Fruit fly (Drosophila melanogaster) whole organism, embryonic: ENCODE data around the gene CG31174.

Experiments used
- Ada2b ChIP-seq: fragments of 200-800 bp; sonication (Bioruptor generic); IDR thresholded peaks from 2 replicates; pipeline ENCODE4 v1.3.6; 2022; ENCODE audit warnings: missing biosample characterization, missing genetic modification characterization
- BEAF-32 ChIP-seq: fragments of 200-800 bp; sonication (Bioruptor generic); optimal IDR thresholded peaks from 3 replicates; lab custom pipeline; 2017; ENCODE audit warnings: missing biosample characterization, missing genetic modification characterization, mild to moderate bottlenecking, moderate library complexity, missing genetic modification reagents
- Bdp1 ChIP-seq: fragments of 200-800 bp; sonication (Bioruptor generic); optimal IDR thresholded peaks from 3 replicates; lab custom pipeline; 2016; ENCODE audit warnings: missing biosample characterization, missing genetic modification characterization
- BtbVII ChIP-seq: fragments of 200-800 bp; sonication (Bioruptor generic); optimal IDR thresholded peaks from 3 replicates; lab custom pipeline; 2017; ENCODE audit warnings: missing biosample characterization, mild to moderate bottlenecking, missing genetic modification characterization
- CG10147 ChIP-seq: fragments of 200-800 bp; sonication (Bioruptor generic); optimal IDR thresholded peaks from 2 replicates; lab custom pipeline; 2019; ENCODE audit warnings: missing biosample characterization, mild to moderate bottlenecking, missing genetic modification characterization, moderate library complexity
- CG12104 ChIP-seq: fragments of 200-800 bp; sonication (Bioruptor generic); optimal IDR thresholded peaks from 3 replicates; lab custom pipeline; 2016; ENCODE audit warnings: missing biosample characterization, missing genetic modification characterization
- CG12236 ChIP-seq: fragments of 200-800 bp; sonication (Bioruptor generic); optimal IDR thresholded peaks from 2 replicates; lab custom pipeline; 2016; ENCODE audit warnings: missing biosample characterization, missing genetic modification characterization
- CG14441 ChIP-seq: fragments of 200-800 bp; sonication (Bioruptor generic); IDR thresholded peaks from 2 replicates; pipeline ENCODE4 v1.3.6; 2022; ENCODE audit warnings: missing biosample characterization, missing genetic modification characterization
- CG15011 ChIP-seq: fragments of 200-800 bp; sonication (Bioruptor generic); optimal IDR thresholded peaks from 3 replicates; lab custom pipeline; 2018; ENCODE audit warnings: missing biosample characterization, mild to moderate bottlenecking, missing genetic modification characterization
- CG15696 ChIP-seq: fragments of 200-800 bp; sonication (Bioruptor generic); optimal IDR thresholded peaks from 2 replicates; lab custom pipeline; 2019; ENCODE audit warnings: missing biosample characterization, mild to moderate bottlenecking, missing genetic modification characterization, moderate library complexity
- CG16863 ChIP-seq: fragments of 200-800 bp; sonication (Bioruptor generic); optimal IDR thresholded peaks from 3 replicates; lab custom pipeline; 2016; ENCODE audit warnings: missing biosample characterization, missing genetic modification characterization
- CG18599 ChIP-seq: fragments of 200-800 bp; sonication (Bioruptor generic); optimal IDR thresholded peaks from 3 replicates; lab custom pipeline; 2017; ENCODE audit warnings: missing biosample characterization, missing genetic modification characterization, mild to moderate bottlenecking, moderate library complexity, missing genetic modification reagents
- CG18619 ChIP-seq: fragments of 200-800 bp; sonication (Bioruptor generic); optimal IDR thresholded peaks from 3 replicates; lab custom pipeline; 2017; ENCODE audit warnings: missing biosample characterization, mild to moderate bottlenecking, missing genetic modification characterization
- CG2116 ChIP-seq: fragments of 200-800 bp; sonication (Bioruptor generic); optimal IDR thresholded peaks from 3 replicates; lab custom pipeline; 2018; ENCODE audit warnings: missing biosample characterization, mild to moderate bottlenecking, missing genetic modification characterization
- CG31388 ChIP-seq: fragments of 200-800 bp; sonication (Bioruptor generic); optimal IDR thresholded peaks from 2 replicates; lab custom pipeline; 2016; ENCODE audit warnings: missing biosample characterization, missing genetic modification characterization
- CG32772 ChIP-seq: fragments of 200-800 bp; sonication (Bioruptor generic); IDR thresholded peaks from 2 replicates; pipeline ENCODE4 v1.3.6; 2022; ENCODE audit warnings: missing biosample characterization, missing genetic modification characterization
- CG4282 ChIP-seq: fragments of 200-800 bp; sonication (Bioruptor generic); optimal IDR thresholded peaks from 2 replicates; lab custom pipeline; 2016; ENCODE audit warnings: missing biosample characterization, missing genetic modification characterization
- CG4707 ChIP-seq: fragments of 200-800 bp; sonication (Bioruptor generic); optimal IDR thresholded peaks from 2 replicates; lab custom pipeline; 2018; ENCODE audit warnings: missing biosample characterization, mild to moderate bottlenecking, missing genetic modification characterization, moderate library complexity
- CG7271 ChIP-seq: fragments of 200-800 bp; sonication (Bioruptor generic); optimal IDR thresholded peaks from 2 replicates; lab custom pipeline; 2018; ENCODE audit warnings: missing biosample characterization, mild to moderate bottlenecking, missing genetic modification characterization, moderate library complexity
- CG9797 ChIP-seq: fragments of 200-800 bp; sonication (Bioruptor generic); optimal IDR thresholded peaks from 3 replicates; lab custom pipeline; 2018; ENCODE audit warnings: missing biosample characterization, mild to moderate bottlenecking, missing genetic modification characterization
- CoRest ChIP-seq: fragments of 200-800 bp; sonication (Bioruptor generic); optimal IDR thresholded peaks from 3 replicates; lab custom pipeline; 2018; ENCODE audit warnings: missing biosample characterization, mild to moderate bottlenecking, missing genetic modification characterization, moderate library complexity
- D ChIP-seq, 2 experiments: fragments of 200-800 bp in 1 of 2; fragments of >200 bp in 1 of 2; sonication (Bioruptor generic) in 1 of 2; optimal IDR thresholded peaks; 2 replicates in 1 of 2; 3 replicates in 1 of 2; lab custom pipeline; 2017; ENCODE audit warnings: mild to moderate bottlenecking in 1 of 2, missing biosample characterization in 1 of 2, missing genetic modification characterization in 1 of 2, missing genetic modification reagents in 1 of 2
- Deaf1 ChIP-seq: fragments of 200-800 bp; optimal IDR thresholded peaks from 3 replicates; lab custom pipeline; 2019; ENCODE audit warnings: missing biosample characterization, mild to moderate bottlenecking, missing genetic modification characterization, moderate library complexity
- Fer2 ChIP-seq: fragments of 200-800 bp; sonication (Bioruptor generic); optimal IDR thresholded peaks from 2 replicates; lab custom pipeline; 2018; ENCODE audit warnings: missing biosample characterization, mild to moderate bottlenecking, missing genetic modification characterization, moderate library complexity
- Gug ChIP-seq: fragments of 200-800 bp; sonication (Bioruptor generic); IDR thresholded peaks from 4 replicates; pipeline ENCODE4 v1.3.6; 2022; ENCODE audit warnings: missing biosample characterization, missing genetic modification characterization
- HLH54F ChIP-seq: fragments of 200-800 bp; sonication (Bioruptor generic); optimal IDR thresholded peaks from 3 replicates; lab custom pipeline; 2016; ENCODE audit warnings: missing biosample characterization, missing genetic modification characterization
- Hmx ChIP-seq: fragments of 200-800 bp; sonication (Bioruptor generic); optimal IDR thresholded peaks from 2 replicates; lab custom pipeline; 2016; ENCODE audit warnings: missing biosample characterization, missing genetic modification characterization
- Hr39 ChIP-seq: fragments of >200 bp; optimal IDR thresholded peaks from 2 replicates; lab custom pipeline; 2017
- Myb ChIP-seq: fragments of 200-800 bp; sonication (Bioruptor generic); optimal IDR thresholded peaks from 2 replicates; lab custom pipeline; 2016; ENCODE audit warnings: missing biosample characterization, missing genetic modification characterization
- Neu2 ChIP-seq: fragments of 200-800 bp; sonication (Bioruptor generic); optimal IDR thresholded peaks from 3 replicates; lab custom pipeline; 2016; ENCODE audit warnings: missing biosample characterization, missing genetic modification characterization, borderline replicate concordance
- Pdp1 ChIP-seq, 2 experiments: fragments of 200-800 bp; sonication (Bioruptor generic); optimal IDR thresholded peaks; 3 replicates each; lab custom pipeline; 2016; ENCODE audit warnings: missing biosample characterization in 2 of 2, missing genetic modification characterization in 2 of 2, mild to moderate bottlenecking in 1 of 2, moderate library complexity in 1 of 2
- Sox102F ChIP-seq: fragments of 200-800 bp; sonication (Bioruptor generic); optimal IDR thresholded peaks from 2 replicates; lab custom pipeline; 2018; ENCODE audit warnings: missing biosample characterization, mild to moderate bottlenecking, missing genetic modification characterization, moderate library complexity
- Sry-β ChIP-seq: fragments of 200-800 bp; sonication (Bioruptor generic); optimal IDR thresholded peaks from 2 replicates; lab custom pipeline; 2018; ENCODE audit warnings: missing biosample characterization, mild to moderate bottlenecking, missing genetic modification characterization, moderate library complexity
- cato ChIP-seq: fragments of 200-800 bp; sonication (Bioruptor generic); optimal IDR thresholded peaks from 2 replicates; lab custom pipeline; 2016; ENCODE audit warnings: missing biosample characterization, missing genetic modification characterization, borderline replicate concordance
- cg ChIP-seq: fragments of 200-800 bp; sonication (Bioruptor generic); optimal IDR thresholded peaks from 3 replicates; lab custom pipeline; 2019; ENCODE audit warnings: missing biosample characterization, mild to moderate bottlenecking, missing genetic modification characterization, moderate library complexity
- corto ChIP-seq: fragments of 200-800 bp; sonication (Bioruptor generic); optimal IDR thresholded peaks from 2 replicates; lab custom pipeline; 2016; ENCODE audit warnings: missing biosample characterization, mild to moderate bottlenecking, missing genetic modification characterization, moderate library complexity
- dm ChIP-seq: fragments of 200-800 bp; sonication (Bioruptor generic); optimal IDR thresholded peaks from 3 replicates; lab custom pipeline; 2016; ENCODE audit warnings: missing biosample characterization, missing genetic modification characterization
- ems ChIP-seq: fragments of 200-800 bp; sonication (Bioruptor generic); optimal IDR thresholded peaks from 3 replicates; lab custom pipeline; 2016; ENCODE audit warnings: missing biosample characterization, missing genetic modification characterization
- klu ChIP-seq: fragments of 200-800 bp; sonication (Bioruptor generic); IDR thresholded peaks from 2 replicates; pipeline ENCODE4 v1.3.6; 2022; ENCODE audit warnings: missing biosample characterization, missing genetic modification characterization
- knrl ChIP-seq: fragments of 200-800 bp; sonication (Bioruptor generic); IDR thresholded peaks from 3 replicates; pipeline ENCODE4 v1.3.6; 2022; ENCODE audit warnings: missing biosample characterization, missing genetic modification characterization; ENCODE audit not compliant: partially characterized antibody
- so ChIP-seq: fragments of 200-800 bp; sonication (Bioruptor generic); IDR thresholded peaks from 3 replicates; pipeline ENCODE4 v1.3.6; 2022; ENCODE audit warnings: missing biosample characterization, missing genetic modification characterization
- tap ChIP-seq: fragments of 200-800 bp; optimal IDR thresholded peaks from 3 replicates; lab custom pipeline; 2019; ENCODE audit warnings: missing biosample characterization, mild to moderate bottlenecking, missing genetic modification characterization, moderate library complexity
- tgo ChIP-seq: fragments of 200-800 bp; sonication (Bioruptor generic); IDR thresholded peaks from 3 replicates; pipeline ENCODE4 v1.3.6; 2022; ENCODE audit warnings: missing biosample characterization, missing genetic modification characterization
- tna ChIP-seq: fragments of 200-800 bp; sonication (Bioruptor generic); IDR thresholded peaks from 2 replicates; pipeline ENCODE4 v1.3.6; 2022; ENCODE audit warnings: missing biosample characterization, missing genetic modification characterization; ENCODE audit not compliant: partially characterized antibody
- ttk ChIP-seq: fragments of 200-800 bp; sonication (Bioruptor generic); IDR thresholded peaks from 2 replicates; pipeline ENCODE4 v2.1.2; 2022; ENCODE audit warnings: missing biosample characterization, missing genetic modification characterization
- usp ChIP-seq: fragments of >200 bp; optimal IDR thresholded peaks from 2 replicates; lab custom pipeline; 2017; ENCODE audit warnings: missing biosample characterization, missing genetic modification characterization
- wor ChIP-seq: fragments of 200-800 bp; sonication (Bioruptor generic); IDR thresholded peaks from 2 replicates; pipeline ENCODE4 v1.3.6; 2022; ENCODE audit warnings: missing biosample characterization, missing genetic modification characterization
- zen ChIP-seq: fragments of 200-800 bp; sonication (Bioruptor generic); optimal IDR thresholded peaks from 3 replicates; lab custom pipeline; 2018; ENCODE audit warnings: missing biosample characterization, mild to moderate bottlenecking, missing genetic modification characterization, moderate library complexity

The CG31174 gene

dm6 chr3R:21853618-21854573, 15.4 kb downstream of the CG31174 start (continued):
- TF ChIP-seq CG7271 (tag; lab: Kevin White, UChicago) (no peak), dm (no peak), wor (no peak), CG4707 (GFP tag; lab: Kevin White, UChicago) (no peak), CG31388 (GFP tag; lab: Kevin White, UChicago) (no peak), Hr39 (lab: Kevin White, UChicago) (no peak), Myb (GFP tag; lab: Kevin White, UChicago) (no peak), CG16863 (GFP tag; lab: Kevin White, UChicago) (no peak), tna (no peak), Hmx (no peak), usp (GFP tag; lab: Kevin White, UChicago) (no peak), Ada2b (GFP tag; lab: Robert Waterston, UW) (no peak), klu (no peak), CG14441 (GFP tag; lab: Robert Waterston, UW) (peak; percentile 16; the same call in 1 of the 2 replicates), HLH54F (GFP tag; lab: Kevin White, UChicago) (no peak), CG15011 (GFP tag; lab: Kevin White, UChicago) (no peak), CG10147 (GFP tag; lab: Kevin White, UChicago) (no peak), Sry-β (GFP tag; lab: Kevin White, UChicago) (no peak), CG12236 (GFP tag; lab: Kevin White, UChicago) (no peak), Gug (no peak), CG18599 (GFP tag; lab: Kevin White, UChicago) (no peak), D (optimal IDR thresholded peaks at IDR 0.05; lab: Kevin White, UChicago) (no peak), D (GFP tag; optimal IDR thresholded peaks at IDR 0.05; lab: Kevin White, UChicago) (no peak), tap (tag; lab: Kevin White, UChicago) (no peak), cato (GFP tag; lab: Kevin White, UChicago) (no peak), CG12104 (GFP tag; lab: Kevin White, UChicago) (no peak), zen (tag; lab: Kevin White, UChicago) (no peak), ems (GFP tag; lab: Kevin White, UChicago) (no peak), Bdp1 (no peak), cg (GFP tag; lab: Kevin White, UChicago) (peak; percentile 96), CG32772 (GFP tag; lab: Robert Waterston, UW) (peak; percentile 61), Sox102F (GFP tag; lab: Kevin White, UChicago) (no peak), CoRest (tag; lab: Kevin White, UChicago) (no peak), CG18619 (peak; percentile 2), Pdp1 (GFP tag; optimal IDR thresholded peaks at IDR 0.05; lab: Kevin White, UChicago) (peak in 1 of 2 experiments; percentile 89), ttk (GFP tag; lab: Robert Waterston, UW) (no peak), BEAF-32 (GFP tag; lab: Kevin White, UChicago) (no peak), tgo (GFP tag; lab: Robert Waterston, UW) (no peak), BtbVII (peak; percentile 28), corto (GFP tag; lab: Kevin White, UChicago) (peak; percentile 78), CG2116 (no peak), Neu2 (no peak), CG9797 (GFP tag; lab: Kevin White, UChicago) (no peak), so (GFP tag; lab: Robert Waterston, UW) (peak; percentile 13; the same call in 1 of the 3 replicates), CG4282 (no peak), Fer2 (tag; lab: Kevin White, UChicago) (no peak), CG15696 (no peak), Deaf1 (tag; lab: Kevin White, UChicago) (peak; percentile 55), knrl (no peak)
